Fruit fly (Drosophila melanogaster) whole organism, prepupa: ENCODE measurements around the gene CG43245.

ENCODE experiments used
- CG10669 ChIP-seq: fragments of 200-800 bp; sonication (Bioruptor generic); optimal IDR thresholded peaks from 3 replicates; lab custom pipeline; 2018; ENCODE audit warnings: missing biosample characterization, mild to moderate bottlenecking, missing genetic modification characterization, moderate library complexity
- CG15336 ChIP-seq: fragments of 200-800 bp; sonication (Bioruptor generic); IDR thresholded peaks from 2 replicates; pipeline ENCODE4 v1.3.6; 2022; ENCODE audit warnings: missing biosample characterization, missing genetic modification characterization
- CG3919 ChIP-seq: fragments of 200-800 bp; sonication (Bioruptor generic); optimal IDR thresholded peaks from 3 replicates; lab custom pipeline; 2016; ENCODE audit warnings: missing biosample characterization, missing genetic modification characterization
- CG8119 ChIP-seq: fragments of 200-800 bp; sonication (Bioruptor generic); IDR thresholded peaks from 3 replicates; pipeline ENCODE4 v1.3.6; 2022; ENCODE audit warnings: missing biosample characterization, missing genetic modification characterization
- CG8319 ChIP-seq: fragments of 200-800 bp; sonication (Bioruptor generic); optimal IDR thresholded peaks from 3 replicates; lab custom pipeline; 2016; ENCODE audit warnings: missing biosample characterization, missing genetic modification characterization
- Ets21C ChIP-seq: fragments of 200-800 bp; sonication (Bioruptor generic); optimal IDR thresholded peaks from 3 replicates; lab custom pipeline; 2016; ENCODE audit warnings: missing biosample characterization, missing genetic modification characterization
- Hr38 ChIP-seq: sonication (Bioruptor generic); optimal IDR thresholded peaks from 2 replicates; lab custom pipeline; 2016; ENCODE audit warnings: missing biosample characterization, missing genetic modification characterization
- Sox102F ChIP-seq: fragments of 200-800 bp; sonication (Bioruptor generic); optimal IDR thresholded peaks from 2 replicates; lab custom pipeline; 2016; ENCODE audit warnings: missing biosample characterization, mild to moderate bottlenecking, missing genetic modification characterization
- dsx ChIP-seq: fragments of 200-800 bp; optimal IDR thresholded peaks from 3 replicates; lab custom pipeline; 2019; ENCODE audit warnings: missing biosample characterization, mild to moderate bottlenecking, missing genetic modification characterization, moderate library complexity; ENCODE audit not compliant: poor library complexity, severe bottlenecking
- fd85E ChIP-seq: fragments of 200-800 bp; sonication (Bioruptor generic); optimal IDR thresholded peaks from 3 replicates; lab custom pipeline; 2016; ENCODE audit warnings: missing biosample characterization, missing genetic modification characterization
- salr ChIP-seq, 2 experiments: fragments of 200-800 bp; sonication (Bioruptor generic); optimal IDR thresholded peaks; 3 replicates each; lab custom pipeline; 2016 to 2018; ENCODE audit warnings: missing biosample characterization in 2 of 2, missing genetic modification characterization in 2 of 2, mild to moderate bottlenecking in 1 of 2
- svp ChIP-seq: fragments of 200-800 bp; sonication (Bioruptor generic); peaks from one replicate; lab custom pipeline; 2016; ENCODE audit warnings: missing biosample characterization, missing genetic modification characterization

DNA sequence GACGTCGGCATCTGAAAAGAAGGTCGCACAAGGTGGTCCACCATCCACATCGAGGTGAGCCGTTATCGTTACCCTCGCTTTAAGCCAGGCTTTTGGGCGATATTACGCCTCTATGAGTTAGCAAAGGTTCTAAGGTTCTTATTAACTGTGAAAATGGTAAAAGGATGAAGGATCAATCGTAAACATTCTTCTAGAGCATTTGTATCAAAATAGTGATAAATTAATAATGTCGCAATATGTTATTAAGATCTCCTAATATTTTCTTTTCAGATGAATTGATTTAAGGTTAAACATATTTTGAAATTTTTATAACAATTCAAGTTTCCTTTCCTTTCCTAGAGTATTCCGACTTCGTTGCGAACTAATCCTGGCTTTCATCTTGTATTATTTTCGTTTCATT is 24.2 kb downstream of the CG43245 start:
- TF ChIP-seq fd85E (GFP tag; lab: Kevin White, UChicago) (no peak), CG3919 (GFP tag; lab: Kevin White, UChicago) (no peak), dsx (no peak), Sox102F (GFP tag; lab: Kevin White, UChicago) (no peak), CG8119 (GFP tag; lab: Robert Waterston, UW) (0 out of 3 replicates have a peak, but pooled peaks have one; percentile 15), salr (GFP tag; optimal IDR thresholded peaks at IDR 0.05; lab: Kevin White, UChicago) (no peak), svp (GFP tag; lab: Kevin White, UChicago) (no peak), CG15336 (peak; percentile 36; the same call in 1 of the 2 replicates), CG10669 (GFP tag; lab: Kevin White, UChicago) (no peak), Hr38 (GFP tag; lab: Kevin White, UChicago) (no peak), Ets21C (GFP tag; lab: Kevin White, UChicago) (no peak), CG8319 (GFP tag; lab: Kevin White, UChicago) (no peak)
